Fruit fly (Drosophila melanogaster): ENCODE data around the gene CG32987.

CG32987 gene

dm6 chr2L:8834806-8835483, 28.7 kb upstream of the CG32987 start (continued):
- TF ChIP-seq CG1603 (tag; optimal IDR thresholded peaks at IDR 0.05) (peak; percentile 54), Nf-YB (GFP tag; optimal IDR thresholded peaks at IDR 0.05) (peak; percentile 22), CG17912 (GFP tag; optimal IDR thresholded peaks at IDR 0.05) (no peak), odd (GFP tag; optimal IDR thresholded peaks at IDR 0.05) (peak; percentile 0), CG5245 (GFP tag; optimal IDR thresholded peaks at IDR 0.05) (peak; percentile 85), CG9797 (GFP tag; optimal IDR thresholded peaks at IDR 0.05) (no peak), HLH3B (GFP tag; IDR thresholded peaks at IDR 0.05) (peak; percentile 80), CG11247 (GFP tag; IDR thresholded peaks at IDR 0.05) (peak; percentile 64), trem (tag; optimal IDR thresholded peaks at IDR 0.05) (peak; percentile 29), Meics (GFP tag; optimal IDR thresholded peaks at IDR 0.05) (no peak), CG9609 (GFP tag; optimal IDR thresholded peaks at IDR 0.05) (no peak), Antp (GFP tag; optimal IDR thresholded peaks at IDR 0.05) (peak; percentile 25), en (GFP tag; optimal IDR thresholded peaks at IDR 0.05) (peak; percentile 29), CHES-1-like (GFP tag; optimal IDR thresholded peaks at IDR 0.05) (no peak), Spps (tag; optimal IDR thresholded peaks at IDR 0.05) (no peak), CG12391 (tag; optimal IDR thresholded peaks at IDR 0.05) (peak; percentile 58), sr (GFP tag; IDR thresholded peaks at IDR 0.05) (0 out of 3 replicates have a peak, but pooled peaks have one; percentile 30), YL-1 (GFP tag; optimal IDR thresholded peaks at IDR 0.05) (no peak), Bgb (GFP tag; IDR thresholded peaks at IDR 0.05; ENCODE audit: partially characterized antibody) (no peak), CG11456 (GFP tag; IDR thresholded peaks at IDR 0.05) (peak; percentile 72), croc (GFP tag; conservative IDR thresholded peaks at IDR 0.05) (peak; percentile 58), CG17829 (tag; optimal IDR thresholded peaks at IDR 0.05) (peak; percentile 20), ind (GFP tag; optimal IDR thresholded peaks at IDR 0.05) (no peak), nau (GFP tag; optimal IDR thresholded peaks at IDR 0.05) (no peak), CG31388 (GFP tag; optimal IDR thresholded peaks at IDR 0.05) (peak; percentile 20), CG10321 (GFP tag; IDR thresholded peaks at IDR 0.05) (peak; percentile 20; the same call in 1 of the 2 replicates), dmrt99B (tag; optimal IDR thresholded peaks at IDR 0.05) (peak; percentile 83), D19B (GFP tag; optimal IDR thresholded peaks at IDR 0.05) (no peak), gcm2 (GFP tag; optimal IDR thresholded peaks at IDR 0.05) (no peak), CkIIα-i1 (GFP tag; IDR thresholded peaks at IDR 0.05) (no peak), HmgZ (tag; optimal IDR thresholded peaks at IDR 0.05) (no peak), Hr78 (GFP tag; optimal IDR thresholded peaks at IDR 0.05) (no peak), Oli (tag; optimal IDR thresholded peaks at IDR 0.05) (peak; percentile 72), B-H2 (GFP tag; optimal IDR thresholded peaks at IDR 0.05) (no peak), E2f1 (GFP tag; IDR thresholded peaks at IDR 0.05) (peak; percentile 36), scrt (GFP tag; optimal IDR thresholded peaks at IDR 0.05) (no peak), Pdp1 (GFP tag; optimal IDR thresholded peaks at IDR 0.05) (peak in 1 of 2 experiments; percentile 63), Bdp1 (GFP tag; optimal IDR thresholded peaks at IDR 0.05) (no peak), Dp (GFP tag; optimal IDR thresholded peaks at IDR 0.05) (no peak), lilli (GFP tag; optimal IDR thresholded peaks at IDR 0.05) (no peak), CG15011 (GFP tag; optimal IDR thresholded peaks at IDR 0.05) (no peak), seq (GFP tag; IDR thresholded peaks at IDR 0.05) (peak; percentile 77), CG14441 (GFP tag; IDR thresholded peaks at IDR 0.05) (0 out of 2 replicates have a peak, but pooled peaks have one; percentile 10), sisA (GFP tag; IDR thresholded peaks at IDR 0.05) (peak; percentile 79), Med (GFP tag) (peak; percentile 87), CG8089 (GFP tag; optimal IDR thresholded peaks at IDR 0.05) (peak; percentile 22), bowl (GFP tag; IDR thresholded peaks at IDR 0.05) (no peak), MBD-R2 (GFP tag; IDR thresholded peaks at IDR 0.05) (no peak), NC2α (GFP tag; optimal IDR thresholded peaks at IDR 0.05) (no peak), fru (optimal IDR thresholded peaks at IDR 0.05) (no peak)

Data from whole organism, embryonic.